Worm (Caenorhabditis elegans) whole organism, young adult: ENCODE data around the gene ace-4.

Experiments used
- B0336.3 ChIP-seq: fragments of 200-800 bp; sonication (Bioruptor generic); IDR thresholded peaks from 2 replicates; pipeline ENCODE4 v1.3.6; 2022; ENCODE audit warnings: missing genetic modification characterization, missing compliant biosample characterization
- C17E4.6 ChIP-seq: fragments of 200-800 bp; sonication (Bioruptor generic); IDR thresholded peaks from 2 replicates; pipeline ENCODE4 v1.3.6; 2022; ENCODE audit warnings: missing genetic modification reagents, missing genetic modification characterization, missing compliant biosample characterization
- F33H1.4 ChIP-seq: fragments of 200-800 bp; sonication (Bioruptor generic); IDR thresholded peaks from 2 replicates; pipeline ENCODE4 v1.3.6; 2022; ENCODE audit warnings: missing genetic modification reagents, missing genetic modification characterization, missing compliant biosample characterization
- F57A8.1 ChIP-seq: fragments of 200-800 bp; sonication (Bioruptor generic); optimal IDR thresholded peaks from 2 replicates; lab custom pipeline; 2018; ENCODE audit warnings: mild to moderate bottlenecking, missing genetic modification characterization, moderate library complexity, missing compliant biosample characterization
- F57C9.4 ChIP-seq: sonication (generic microtip); optimal IDR thresholded peaks from 2 replicates; lab custom pipeline; 2017; ENCODE audit warnings: mild to moderate bottlenecking, missing genetic modification characterization, missing compliant biosample characterization
- K12H6.12 ChIP-seq: fragments of 200-800 bp; sonication (Bioruptor generic); optimal IDR thresholded peaks from 2 replicates; lab custom pipeline; 2018; ENCODE audit warnings: mild to moderate bottlenecking, missing genetic modification characterization, missing compliant biosample characterization
- Y53G8AR.9 ChIP-seq: fragments of 200-800 bp; sonication (Bioruptor generic); conservative IDR thresholded peaks from 2 replicates; pipeline ENCODE4 v1.3.6; 2022; ENCODE audit warnings: missing genetic modification reagents, missing genetic modification characterization, missing compliant biosample characterization
- Y67H2A.10 ChIP-seq: fragments of 200-800 bp; sonication (Bioruptor generic); conservative IDR thresholded peaks from 2 replicates; pipeline ENCODE4 v1.3.6; 2022; ENCODE audit warnings: missing genetic modification reagents, missing genetic modification characterization, missing compliant biosample characterization
- Y79H2A.3 ChIP-seq: fragments of 200-800 bp; sonication (Bioruptor generic); conservative IDR thresholded peaks from 2 replicates; pipeline ENCODE4 v1.3.6; 2022; ENCODE audit warnings: missing genetic modification reagents, missing genetic modification characterization, missing compliant biosample characterization
- Y95B8A.8 ChIP-seq: fragments of 200-800 bp; sonication (Bioruptor generic); IDR thresholded peaks from 2 replicates; pipeline ENCODE4 v1.3.6; 2022; ENCODE audit warnings: missing genetic modification reagents, missing genetic modification characterization, missing compliant biosample characterization
- aptf-2 ChIP-seq: fragments of 200-800 bp; sonication (Bioruptor generic); conservative IDR thresholded peaks from 2 replicates; pipeline ENCODE4 v1.3.6; 2022; ENCODE audit warnings: missing genetic modification reagents, missing genetic modification characterization, missing compliant biosample characterization
- aptf-3 ChIP-seq: fragments of 200-800 bp; sonication (Bioruptor generic); IDR thresholded peaks from 2 replicates; pipeline ENCODE4 v1.3.6; 2022; ENCODE audit warnings: missing genetic modification characterization, missing compliant biosample characterization
- attf-3 ChIP-seq: fragments of 200-800 bp; sonication (Bioruptor generic); conservative IDR thresholded peaks from 2 replicates; pipeline ENCODE4 v1.3.6; 2022; ENCODE audit warnings: missing genetic modification reagents, missing genetic modification characterization, missing compliant biosample characterization
- attf-5 ChIP-seq: fragments of 200-800 bp; sonication (Bioruptor generic); optimal IDR thresholded peaks from 2 replicates; lab custom pipeline; 2018; ENCODE audit warnings: mild to moderate bottlenecking, missing genetic modification characterization, missing compliant biosample characterization
- bed-1 ChIP-seq: fragments of 200-800 bp; sonication (Bioruptor generic); IDR thresholded peaks from 2 replicates; pipeline ENCODE4 v1.3.6; 2022; ENCODE audit warnings: missing genetic modification reagents, missing genetic modification characterization, missing compliant biosample characterization
- ceh-100 ChIP-seq: fragments of 200-800 bp; sonication (Bioruptor generic); IDR thresholded peaks from 2 replicates; pipeline ENCODE4 v1.3.6; 2022; ENCODE audit warnings: missing genetic modification reagents, missing genetic modification characterization, missing compliant biosample characterization
- ceh-27 ChIP-seq: fragments of 200-800 bp; sonication (Bioruptor generic); optimal IDR thresholded peaks from 2 replicates; lab custom pipeline; 2018; ENCODE audit warnings: mild to moderate bottlenecking, missing genetic modification characterization, moderate library complexity, missing compliant biosample characterization
- ceh-91 ChIP-seq: fragments of 200-800 bp; sonication (Bioruptor generic); IDR thresholded peaks from 2 replicates; pipeline ENCODE4 v1.3.6; 2022; ENCODE audit warnings: missing genetic modification reagents, missing genetic modification characterization, missing compliant biosample characterization
- dox-1 ChIP-seq: fragments of 200-800 bp; sonication (Bioruptor generic); IDR thresholded peaks from 2 replicates; pipeline ENCODE4 v1.3.6; 2022; ENCODE audit warnings: missing genetic modification reagents, missing genetic modification characterization, missing compliant biosample characterization
- dpl-1 ChIP-seq: fragments of 150-350 bp; optimal IDR thresholded peaks from 2 replicates; lab custom pipeline; 2014; ENCODE audit warnings: missing biosample characterization, missing genetic modification reagents, missing genetic modification characterization
- egl-44 ChIP-seq: fragments of 200-800 bp; sonication (Bioruptor generic); IDR thresholded peaks from 2 replicates; pipeline ENCODE4 v1.3.6; 2022; ENCODE audit warnings: missing genetic modification reagents, missing genetic modification characterization, missing compliant biosample characterization
- gei-17 ChIP-seq: fragments of 200-800 bp; sonication (Bioruptor generic); optimal IDR thresholded peaks from 2 replicates; lab custom pipeline; 2018; ENCODE audit warnings: mild to moderate bottlenecking, missing genetic modification characterization, missing compliant biosample characterization
- hlh-26 ChIP-seq: fragments of 200-800 bp; sonication (Bioruptor generic); conservative IDR thresholded peaks from 2 replicates; pipeline ENCODE4 v1.3.6; 2022; ENCODE audit warnings: missing genetic modification reagents, missing genetic modification characterization, missing compliant biosample characterization
- hmg-1.2 ChIP-seq: fragments of 200-800 bp; sonication (Bioruptor generic); IDR thresholded peaks from 2 replicates; pipeline ENCODE4 v1.3.6; 2022; ENCODE audit warnings: missing genetic modification reagents, missing genetic modification characterization, missing compliant biosample characterization
- hmg-20 ChIP-seq: fragments of 200-800 bp; sonication (Bioruptor generic); IDR thresholded peaks from 2 replicates; pipeline ENCODE4 v1.3.6; 2022; ENCODE audit warnings: missing genetic modification reagents, missing genetic modification characterization, missing compliant biosample characterization
- hrde-1 ChIP-seq: sonication (generic microtip); optimal IDR thresholded peaks from 2 replicates; lab custom pipeline; 2016; ENCODE audit warnings: missing genetic modification characterization, mild to moderate bottlenecking, missing compliant biosample characterization, moderate library complexity, missing genotype, missing genetic modification reagents, borderline replicate concordance
- lag-1 ChIP-seq: fragments of 200-800 bp; sonication (Bioruptor generic); IDR thresholded peaks from 2 replicates; pipeline ENCODE4 v1.3.6; 2022; ENCODE audit warnings: missing genetic modification reagents, missing genetic modification characterization, missing compliant biosample characterization
- lir-1 ChIP-seq: fragments of 200-800 bp; sonication (Bioruptor generic); conservative IDR thresholded peaks from 2 replicates; pipeline ENCODE4 v1.3.6; 2022; ENCODE audit warnings: missing genetic modification reagents, missing genetic modification characterization, missing compliant biosample characterization
- lsy-27 ChIP-seq: sonication (generic microtip); optimal IDR thresholded peaks from 2 replicates; lab custom pipeline; 2017; ENCODE audit warnings: missing genetic modification characterization, mild to moderate bottlenecking, missing compliant biosample characterization, antibody characterized with exemption, missing genotype, borderline replicate concordance; ENCODE audit not compliant: insufficient read depth
- madf-10 ChIP-seq: sonication (generic microtip); optimal IDR thresholded peaks from 2 replicates; lab custom pipeline; 2016; ENCODE audit warnings: mild to moderate bottlenecking, missing genetic modification characterization, missing compliant biosample characterization
- madf-3 ChIP-seq: fragments of 200-800 bp; sonication (Bioruptor generic); IDR thresholded peaks from 2 replicates; pipeline ENCODE4 v1.3.6; 2022; ENCODE audit warnings: missing genetic modification reagents, missing genetic modification characterization, missing compliant biosample characterization
- madf-8 ChIP-seq: fragments of 200-800 bp; sonication (Bioruptor generic); conservative IDR thresholded peaks from 2 replicates; pipeline ENCODE4 v1.3.6; 2022; ENCODE audit warnings: missing genetic modification reagents, missing genetic modification characterization, missing compliant biosample characterization
- mes-4 ChIP-seq: sonication (generic microtip); optimal IDR thresholded peaks from 2 replicates; lab custom pipeline; 2016; ENCODE audit warnings: missing genotype, missing genetic modification characterization, missing compliant biosample characterization
- nhr-179 ChIP-seq: sonication (generic microtip); optimal IDR thresholded peaks from 2 replicates; lab custom pipeline; 2016; ENCODE audit warnings: mild to moderate bottlenecking, missing genetic modification characterization, missing compliant biosample characterization
- nhr-27 ChIP-seq: fragments of 200-800 bp; sonication (Bioruptor generic); optimal IDR thresholded peaks from 2 replicates; lab custom pipeline; 2018; ENCODE audit warnings: mild to moderate bottlenecking, missing genetic modification characterization, moderate library complexity, missing compliant biosample characterization
- pha-4 ChIP-seq: fragments of 150-350 bp; sonication (generic microtip); optimal IDR thresholded peaks from 2 replicates; lab custom pipeline; 2014; ENCODE audit warnings: missing biosample characterization, missing genetic modification reagents, missing genetic modification characterization
- rec-8 ChIP-seq, 2 experiments: sonication (generic microtip); optimal IDR thresholded peaks; 2 replicates each; lab custom pipeline; 2016; ENCODE audit warnings: mild to moderate bottlenecking in 2 of 2, missing genetic modification characterization in 2 of 2, missing genetic modification reagents in 2 of 2, missing genotype in 2 of 2, missing biosample characterization in 1 of 2, missing compliant biosample characterization in 1 of 2, moderate library complexity in 1 of 2
- rpc-1 ChIP-seq, 2 experiments: fragments of 150-350 bp in 1 of 2; sonication (generic microtip) in 1 of 2; optimal IDR thresholded peaks; 2 replicates each; lab custom pipeline; 2014 to 2018; ENCODE audit warnings: missing biosample characterization in 1 of 2, missing genetic modification characterization in 1 of 2, missing genetic modification reagents in 1 of 2, missing genotype in 1 of 2
- sdz-38 ChIP-seq: sonication (generic microtip); optimal IDR thresholded peaks from 2 replicates; lab custom pipeline; 2016; ENCODE audit warnings: missing genotype, missing genetic modification characterization, missing compliant biosample characterization
- snpc-1.1 ChIP-seq: sonication (generic microtip); optimal IDR thresholded peaks from 2 replicates; lab custom pipeline; 2017; ENCODE audit warnings: missing genetic modification characterization, mild to moderate bottlenecking, missing compliant biosample characterization, antibody characterized with exemption, moderate library complexity, missing genotype, missing genetic modification reagents; ENCODE audit not compliant: insufficient read depth
- snpc-1.3 ChIP-seq: sonication (generic microtip); optimal IDR thresholded peaks from 2 replicates; lab custom pipeline; 2017; ENCODE audit warnings: missing genetic modification characterization, mild to moderate bottlenecking, missing compliant biosample characterization, antibody characterized with exemption, moderate library complexity, missing genotype, missing genetic modification reagents; ENCODE audit not compliant: insufficient read depth
- snpc-3.4 ChIP-seq: sonication (generic microtip); optimal IDR thresholded peaks from 2 replicates; lab custom pipeline; 2017; ENCODE audit warnings: missing genetic modification characterization, mild to moderate bottlenecking, missing compliant biosample characterization, antibody characterized with exemption, moderate library complexity, missing genotype, missing genetic modification reagents
- xnd-1 ChIP-seq: sonication (generic microtip); optimal IDR thresholded peaks from 2 replicates; lab custom pipeline; 2016; ENCODE audit warnings: missing genotype, missing genetic modification reagents, missing genetic modification characterization, missing compliant biosample characterization
- ztf-22 ChIP-seq: fragments of 200-800 bp; sonication (Bioruptor generic); optimal IDR thresholded peaks from 2 replicates; lab custom pipeline; 2018; ENCODE audit warnings: mild to moderate bottlenecking, missing genetic modification characterization, moderate library complexity, missing compliant biosample characterization
- ztf-28 ChIP-seq: fragments of 200-800 bp; sonication (Bioruptor generic); IDR thresholded peaks from 2 replicates; pipeline ENCODE4 v1.3.6; 2022; ENCODE audit warnings: missing genetic modification reagents, missing genetic modification characterization, missing compliant biosample characterization

Gene ace-4

ce11 chrII:14155259-14156023 is 42.4 kb upstream of the ace-4 start, which contains the start of the genes rpl-43 and xrn-2 (continued):
- TF ChIP-seq egl-44 (GFP tag; lab: Robert Waterston, UW) (no peak), dpl-1 (no peak), hmg-1.2 (GFP tag; lab: Robert Waterston, UW) (peak; percentile 39), ztf-28 (GFP tag; lab: Robert Waterston, UW) (no peak), B0336.3 (GFP tag; lab: Robert Waterston, UW) (peak; percentile 95), lir-1 (GFP tag; lab: Robert Waterston, UW) (0 out of 2 replicates have a peak, but pooled peaks have one; percentile 17), pha-4 (no peak), madf-10 (no peak), aptf-2 (GFP tag; lab: Robert Waterston, UW) (no peak), hmg-20 (peak; percentile 76), Y79H2A.3 (GFP tag; lab: Robert Waterston, UW) (peak; percentile 83; the same call in 1 of the 2 replicates), madf-8 (peak; percentile 30), attf-3 (GFP tag; lab: Robert Waterston, UW) (no peak), madf-3 (GFP tag; lab: Robert Waterston, UW) (peak; percentile 92), lag-1 (GFP tag; lab: Robert Waterston, UW) (no peak), K12H6.12 (no peak), nhr-27 (no peak), ceh-27 (no peak), Y95B8A.8 (GFP tag; lab: Robert Waterston, UW) (peak; percentile 89), attf-5 (peak; percentile 30), rec-8 (tag; optimal IDR thresholded peaks at IDR 0.05; lab: Kevin White, UChicago) (peak in 1 of 2 experiments; percentile 70), ztf-22 (GFP tag; lab: Kevin White, UChicago) (no peak), dox-1 (GFP tag; lab: Robert Waterston, UW) (no peak), snpc-1.3 (tag; lab: Kevin White, UChicago) (peak; percentile 52), C17E4.6 (GFP tag; lab: Robert Waterston, UW) (peak; percentile 65; the same call in 1 of the 2 replicates), rpc-1 (optimal IDR thresholded peaks at IDR 0.05; lab: Kevin White, UChicago) (no peak), rpc-1 (tag; optimal IDR thresholded peaks at IDR 0.05; lab: Kevin White, UChicago) (no peak), hlh-26 (GFP tag; lab: Robert Waterston, UW) (no peak), Y67H2A.10 (GFP tag; lab: Robert Waterston, UW) (no peak), ceh-91 (GFP tag; lab: Robert Waterston, UW) (no peak), Y53G8AR.9 (GFP tag; lab: Robert Waterston, UW) (peak; percentile 83), aptf-3 (GFP tag; lab: Robert Waterston, UW) (peak; percentile 83; the same call in 1 of the 2 replicates), xnd-1 (tag; lab: Kevin White, UChicago) (peak; percentile 58), ceh-100 (GFP tag; lab: Robert Waterston, UW) (peak; percentile 72), F57A8.1 (no peak), hrde-1 (peak; percentile 94), lsy-27 (tag; lab: Kevin White, UChicago) (no peak), F57C9.4 (tag; lab: Kevin White, UChicago) (no peak), nhr-179 (tag; lab: Kevin White, UChicago) (no peak), gei-17 (GFP tag; lab: Kevin White, UChicago) (peak; percentile 13), snpc-1.1 (peak; percentile 77), F33H1.4 (GFP tag; lab: Robert Waterston, UW) (peak; percentile 38), snpc-3.4 (tag; lab: Kevin White, UChicago) (peak; percentile 84), bed-1 (peak; percentile 73; the same call in 1 of the 2 replicates), sdz-38 (no peak), mes-4 (tag; lab: Kevin White, UChicago) (no peak)
